Worm (Caenorhabditis elegans) whole organism, L3 larva: ENCODE data around the gene wht-3.

Experiments
- R02D3.7 ChIP-seq: fragments of 150-350 bp; optimal IDR thresholded peaks from 2 replicates; lab custom pipeline; 2014; ENCODE audit warnings: missing biosample characterization, missing genetic modification characterization
- ZK546.5 ChIP-seq: sonication (generic microtip); optimal IDR thresholded peaks from 2 replicates; lab custom pipeline; 2017; ENCODE audit warnings: missing biosample characterization, missing genetic modification characterization
- aly-2 ChIP-seq: fragments of 150-350 bp; optimal IDR thresholded peaks from 2 replicates; lab custom pipeline; 2014; ENCODE audit warnings: missing biosample characterization, missing genetic modification characterization
- ama-1 ChIP-seq: fragments of 150-350 bp; optimal IDR thresholded peaks from 2 replicates; lab custom pipeline; 2018
- ceh-16 ChIP-seq: sonication (generic microtip); optimal IDR thresholded peaks from 2 replicates; lab custom pipeline; 2017; ENCODE audit warnings: missing biosample characterization, missing genetic modification characterization
- ceh-28 ChIP-seq: fragments of 150-350 bp; optimal IDR thresholded peaks from 2 replicates; lab custom pipeline; 2014; ENCODE audit warnings: missing biosample characterization, missing genetic modification reagents, missing genetic modification characterization
- ceh-82 ChIP-seq: fragments of 150-350 bp; optimal IDR thresholded peaks from 2 replicates; lab custom pipeline; 2014; ENCODE audit warnings: missing biosample characterization, missing genetic modification characterization
- ceh-9 ChIP-seq: sonication (generic microtip); optimal IDR thresholded peaks from 2 replicates; lab custom pipeline; 2018; ENCODE audit warnings: missing biosample characterization, missing genetic modification characterization
- daf-12 ChIP-seq: fragments of 150-350 bp; optimal IDR thresholded peaks from 2 replicates; lab custom pipeline; 2014; ENCODE audit warnings: missing biosample characterization, missing genetic modification reagents, missing genetic modification characterization
- egl-5 ChIP-seq: fragments of 150-350 bp; optimal IDR thresholded peaks from 2 replicates; lab custom pipeline; 2017; ENCODE audit warnings: missing biosample characterization, missing genetic modification reagents, missing genetic modification characterization, inconsistent platforms
- elt-1 ChIP-seq: fragments of 150-350 bp; optimal IDR thresholded peaks from 2 replicates; lab custom pipeline; 2014; ENCODE audit warnings: missing biosample characterization, missing genetic modification characterization
- elt-2 ChIP-seq: sonication (generic microtip); optimal IDR thresholded peaks from 2 replicates; lab custom pipeline; 2016; ENCODE audit warnings: missing genetic modification reagents, mild to moderate bottlenecking, missing genetic modification characterization, missing compliant biosample characterization
- elt-3 ChIP-seq, 3 experiments: fragments of 150-350 bp in 1 of 3; sonication (generic microtip) in 2 of 3; optimal IDR thresholded peaks; 2 replicates in 2 of 3; 4 replicates in 1 of 3; lab custom pipeline; 2014 to 2017; ENCODE audit warnings: missing biosample characterization in 3 of 3, missing genetic modification characterization in 3 of 3
- eor-1 ChIP-seq, 2 experiments: fragments of 150-350 bp; optimal IDR thresholded peaks; 2 replicates each; lab custom pipeline; 2014 to 2018; ENCODE audit warnings: missing biosample characterization in 2 of 2, missing genetic modification characterization in 2 of 2
- fkh-10 ChIP-seq: sonication (generic microtip); optimal IDR thresholded peaks from 2 replicates; lab custom pipeline; 2017; ENCODE audit warnings: missing biosample characterization, missing genetic modification reagents, missing genetic modification characterization
- fkh-2 ChIP-seq: fragments of 150-350 bp; optimal IDR thresholded peaks from 2 replicates; lab custom pipeline; 2014; ENCODE audit warnings: missing biosample characterization, missing genetic modification reagents, missing genetic modification characterization
- fos-1 ChIP-seq: fragments of 150-350 bp; optimal IDR thresholded peaks from 2 replicates; lab custom pipeline; 2014; ENCODE audit warnings: missing biosample characterization, missing genetic modification characterization
- hmg-11 ChIP-seq: sonication (generic microtip); optimal IDR thresholded peaks from 2 replicates; lab custom pipeline; 2016; ENCODE audit warnings: missing genetic modification characterization, missing compliant biosample characterization
- jun-1 ChIP-seq: fragments of 150-350 bp; optimal IDR thresholded peaks from 2 replicates; lab custom pipeline; 2014; ENCODE audit warnings: missing biosample characterization, missing genetic modification reagents, missing genetic modification characterization
- lin-15B ChIP-seq: fragments of 150-350 bp; optimal IDR thresholded peaks from 2 replicates; lab custom pipeline; 2014; ENCODE audit warnings: missing biosample characterization, missing genetic modification characterization
- lin-39 ChIP-seq: fragments of 150-350 bp; optimal IDR thresholded peaks from 2 replicates; lab custom pipeline; 2018; ENCODE audit warnings: missing biosample characterization, missing genetic modification reagents, missing genetic modification characterization
- lsy-12 ChIP-seq: sonication (generic microtip); optimal IDR thresholded peaks from 2 replicates; lab custom pipeline; 2016; ENCODE audit warnings: mild to moderate bottlenecking, missing genetic modification characterization, missing compliant biosample characterization
- mdl-1 ChIP-seq: fragments of 150-350 bp; optimal IDR thresholded peaks from 2 replicates; lab custom pipeline; 2014; ENCODE audit warnings: missing biosample characterization, missing genetic modification characterization
- mml-1 ChIP-seq: fragments of 150-350 bp; sonication (generic microtip); optimal IDR thresholded peaks from 3 replicates; lab custom pipeline; 2014; ENCODE audit warnings: missing biosample characterization, missing genetic modification characterization
- nfya-1 ChIP-seq: sonication (generic microtip); optimal IDR thresholded peaks from 2 replicates; lab custom pipeline; 2017; ENCODE audit warnings: missing genetic modification characterization, mild to moderate bottlenecking, missing compliant biosample characterization, antibody characterized with exemption, moderate library complexity; ENCODE audit not compliant: insufficient read depth
- nhr-11 ChIP-seq: fragments of 150-350 bp; optimal IDR thresholded peaks from 2 replicates; lab custom pipeline; 2014; ENCODE audit warnings: missing biosample characterization, missing genetic modification characterization
- nhr-12 ChIP-seq: fragments of 150-350 bp; optimal IDR thresholded peaks from 2 replicates; lab custom pipeline; 2014; ENCODE audit warnings: missing biosample characterization, missing genetic modification characterization
- nhr-23 ChIP-seq: fragments of 150-350 bp; optimal IDR thresholded peaks from 2 replicates; lab custom pipeline; 2014; ENCODE audit warnings: missing biosample characterization, missing genetic modification reagents, missing genetic modification characterization
- nhr-25 ChIP-seq: sonication (generic microtip); optimal IDR thresholded peaks from 2 replicates; lab custom pipeline; 2017; ENCODE audit warnings: missing biosample characterization, missing genetic modification characterization
- nhr-28 ChIP-seq: fragments of 150-350 bp; optimal IDR thresholded peaks from 2 replicates; lab custom pipeline; 2014; ENCODE audit warnings: missing biosample characterization, missing genetic modification characterization
- nhr-43 ChIP-seq: sonication (generic microtip); optimal IDR thresholded peaks from 2 replicates; lab custom pipeline; 2016; ENCODE audit warnings: mild to moderate bottlenecking, missing genetic modification characterization, missing compliant biosample characterization; ENCODE audit not compliant: poor library complexity, severe bottlenecking
- nhr-67 ChIP-seq: fragments of 150-350 bp; optimal IDR thresholded peaks from 2 replicates; lab custom pipeline; 2014; ENCODE audit warnings: missing biosample characterization, missing genetic modification characterization
- nhr-76 ChIP-seq: fragments of 150-350 bp; sonication (generic microtip); optimal IDR thresholded peaks from 5 replicates; lab custom pipeline; 2014; ENCODE audit warnings: missing biosample characterization, missing genetic modification characterization
- nhr-77 ChIP-seq: fragments of 150-350 bp; optimal IDR thresholded peaks from 2 replicates; lab custom pipeline; 2014; ENCODE audit warnings: missing biosample characterization, missing genetic modification characterization
- pha-4 ChIP-seq: fragments of 150-350 bp; optimal IDR thresholded peaks from 2 replicates; lab custom pipeline; 2014; ENCODE audit warnings: missing biosample characterization, missing genetic modification reagents, missing genetic modification characterization
- pqm-1 ChIP-seq: fragments of 150-350 bp; optimal IDR thresholded peaks from 2 replicates; lab custom pipeline; 2017; ENCODE audit warnings: missing biosample characterization, missing genetic modification characterization, inconsistent platforms
- sea-2 ChIP-seq: fragments of 150-350 bp; sonication (generic microtip); optimal IDR thresholded peaks from 4 replicates; lab custom pipeline; 2014; ENCODE audit warnings: missing biosample characterization, missing genetic modification reagents, missing genetic modification characterization
- skn-1 ChIP-seq: fragments of 150-350 bp; optimal IDR thresholded peaks from 2 replicates; lab custom pipeline; 2014; ENCODE audit warnings: missing biosample characterization, missing genetic modification characterization
- snpc-4 ChIP-seq: fragments of 150-350 bp; optimal IDR thresholded peaks from 2 replicates; lab custom pipeline; 2014; ENCODE audit warnings: missing biosample characterization, missing genetic modification characterization
- tbx-2 ChIP-seq: sonication (generic microtip); optimal IDR thresholded peaks from 2 replicates; lab custom pipeline; 2016; ENCODE audit warnings: mild to moderate bottlenecking, missing genetic modification characterization, missing compliant biosample characterization
- unc-39 ChIP-seq: sonication (generic microtip); optimal IDR thresholded peaks from 4 replicates; lab custom pipeline; 2017; ENCODE audit warnings: missing biosample characterization, missing genetic modification characterization
- unc-62 ChIP-seq: fragments of 150-350 bp; sonication (generic microtip); optimal IDR thresholded peaks from 4 replicates; lab custom pipeline; 2014; ENCODE audit warnings: missing biosample characterization, missing genetic modification reagents, missing genetic modification characterization
- zag-1 ChIP-seq: fragments of 150-350 bp; optimal IDR thresholded peaks from 2 replicates; lab custom pipeline; 2014; ENCODE audit warnings: missing biosample characterization, missing genetic modification characterization
- ztf-11 ChIP-seq: fragments of 150-350 bp; optimal IDR thresholded peaks from 2 replicates; lab custom pipeline; 2014; ENCODE audit warnings: missing biosample characterization, missing genetic modification characterization
- ztf-4 ChIP-seq: fragments of 150-350 bp; optimal IDR thresholded peaks from 2 replicates; lab custom pipeline; 2014; ENCODE audit warnings: missing biosample characterization, missing genetic modification characterization

The wht-3 gene

ce11 chrIII:4195306-4196008 is 44.1 kb upstream of the wht-3 start (continued):
- TF ChIP-seq ceh-28, result peak; percentile 56
- no peak for TF ChIP-seq skn-1 (tag; lab: Kevin White, UChicago)
- TF ChIP-seq jun-1 (tag; lab: Kevin White, UChicago), result peak; percentile 34
- TF ChIP-seq lin-39 (tag; lab: Kevin White, UChicago), result no peak
- peak; percentile 33 for TF ChIP-seq aly-2 (tag; lab: Kevin White, UChicago)
- TF ChIP-seq fkh-2, result no peak
- peak; percentile 47 for TF ChIP-seq hmg-11 (tag; lab: Kevin White, UChicago)
- no peak for TF ChIP-seq sea-2 (GFP tag; lab: Kevin White, UChicago)
- peak; percentile 46 for TF ChIP-seq ceh-82 (tag; lab: Kevin White, UChicago)
- no peak for TF ChIP-seq ZK546.5 (tag; lab: Kevin White, UChicago)

DNA sequence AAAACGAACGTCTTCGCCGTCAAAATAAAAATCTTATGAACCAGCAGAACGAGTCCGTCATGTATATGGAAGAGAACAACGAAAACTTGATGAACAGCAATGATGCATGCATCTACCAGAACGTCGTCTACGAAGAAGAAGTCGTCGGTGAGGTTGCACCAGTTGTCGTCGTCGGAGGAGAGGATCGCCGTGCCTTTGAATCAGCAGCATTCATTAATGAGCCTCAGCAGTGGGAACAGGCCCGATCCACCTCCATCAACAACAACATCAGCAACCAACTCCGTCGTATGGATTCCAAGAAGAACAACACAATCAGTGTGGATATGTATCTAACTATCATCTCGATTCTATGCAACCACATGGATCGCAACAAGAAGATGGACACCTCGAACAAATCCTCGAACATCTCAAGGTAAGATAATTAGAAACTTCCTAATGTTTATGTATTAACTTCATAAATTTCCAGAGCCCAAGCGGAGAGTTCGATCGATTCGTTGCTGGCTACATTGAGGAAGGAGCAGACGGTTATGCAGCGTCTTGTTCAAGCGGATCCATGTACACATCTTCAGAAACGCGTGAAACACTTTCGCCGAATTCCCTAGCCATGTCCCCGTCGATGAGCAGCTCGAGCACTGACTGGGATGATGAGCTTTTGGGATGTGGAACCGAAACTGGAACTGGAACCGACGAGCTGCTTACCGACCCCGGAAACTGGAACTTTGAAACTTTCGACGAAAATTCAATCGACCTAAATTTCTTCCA is 43.1 kb upstream of the wht-3 start:
- no peak for TF ChIP-seq unc-62 (GFP tag; lab: Kevin White, UChicago)
- TF ChIP-seq zag-1 (tag; lab: Kevin White, UChicago), result no peak
- TF ChIP-seq ama-1 (lab: Kevin White, UChicago), result peak; percentile 52
- no peak for TF ChIP-seq elt-2 (tag; lab: Kevin White, UChicago)
- TF ChIP-seq ceh-16 (tag; lab: Kevin White, UChicago), result no peak
- TF ChIP-seq nhr-23 (tag; lab: Kevin White, UChicago), result peak; percentile 1
- no peak for TF ChIP-seq tbx-2 (tag; lab: Kevin White, UChicago)

DNA sequence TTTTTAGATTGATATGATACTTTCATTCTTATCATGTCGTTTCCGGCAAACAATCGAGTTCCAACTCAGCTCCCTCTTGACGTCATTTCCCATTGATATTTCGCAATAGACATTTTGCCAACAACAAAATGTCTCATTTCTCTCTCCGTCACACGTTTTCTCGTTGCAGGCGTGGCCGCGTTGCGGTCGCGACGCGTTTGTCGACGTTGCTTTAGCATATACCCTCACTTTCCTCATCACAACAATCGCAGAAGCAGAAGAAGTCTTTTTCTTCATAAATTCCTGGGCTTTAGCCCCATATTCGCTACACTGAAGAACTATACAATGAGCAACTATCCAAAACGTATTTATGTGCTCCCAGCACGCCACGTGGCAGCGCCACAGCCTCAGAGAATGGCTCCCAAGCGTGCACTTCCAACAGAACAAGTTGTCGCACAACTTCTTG is 42.3 kb upstream of the wht-3 start, which contains the start of gene xbp-1:
TSS of gene xbp-1 (plus strand) at position 151 of the 445 bp plus-strand sequence.
- TF ChIP-seq mml-1 (tag; lab: Kevin White, UChicago) (no peak), pha-4 (tag; lab: Kevin White, UChicago) (peak; percentile 95), ceh-9 (tag; lab: Kevin White, UChicago) (no peak), nhr-11 (tag; lab: Kevin White, UChicago) (peak; percentile 73), mdl-1 (tag; lab: Kevin White, UChicago) (peak; percentile 55), nfya-1 (tag; lab: Kevin White, UChicago) (peak; percentile 94), hmg-11 (tag; lab: Kevin White, UChicago) (peak; percentile 80), fos-1 (peak; percentile 85), ceh-16 (tag; lab: Kevin White, UChicago) (no peak), ztf-4 (tag; lab: Kevin White, UChicago) (no peak), nhr-28 (no peak), nhr-67 (no peak), nhr-76 (tag; lab: Kevin White, UChicago) (no peak), unc-39 (tag; lab: Kevin White, UChicago) (no peak), zag-1 (tag; lab: Kevin White, UChicago) (no peak), ZK546.5 (tag; lab: Kevin White, UChicago) (no peak), lin-15B (peak; percentile 84), elt-1 (tag; lab: Kevin White, UChicago) (no peak), ceh-82 (tag; lab: Kevin White, UChicago) (peak; percentile 45), unc-62 (GFP tag; lab: Kevin White, UChicago) (peak; percentile 30), lsy-12 (tag; lab: Kevin White, UChicago) (peak; percentile 81), ztf-11 (tag; lab: Kevin White, UChicago) (no peak), aly-2 (tag; lab: Kevin White, UChicago) (no peak), daf-12 (tag; lab: Kevin White, UChicago) (no peak), pqm-1 (tag; lab: Kevin White, UChicago) (peak; percentile 97), egl-5 (peak; percentile 90), tbx-2 (tag; lab: Kevin White, UChicago) (peak; percentile 16), nhr-43 (peak; percentile 39), eor-1 (tag; optimal IDR thresholded peaks at IDR 0.05; lab: Kevin White, UChicago) (no peak), skn-1 (tag; lab: Kevin White, UChicago) (peak; percentile 88), ama-1 (lab: Kevin White, UChicago) (peak; percentile 88), nhr-77 (tag; lab: Kevin White, UChicago) (no peak), R02D3.7 (peak; percentile 64), ceh-28 (peak; percentile 75), lin-39 (tag; lab: Kevin White, UChicago) (peak; percentile 94), elt-3 (tag; optimal IDR thresholded peaks at IDR 0.05; lab: Kevin White, UChicago) (peak in 2 of 3 experiments; percentile 35 to 41), jun-1 (tag; lab: Kevin White, UChicago) (peak; percentile 96), sea-2 (GFP tag; lab: Kevin White, UChicago) (peak; percentile 75), fkh-2 (no peak), nhr-25 (peak; percentile 94), snpc-4 (tag; lab: Kevin White, UChicago) (peak; percentile 76), fkh-10 (GFP tag; lab: Kevin White, UChicago) (peak; percentile 66), nhr-12 (tag; lab: Kevin White, UChicago) (no peak)
